Worm (Caenorhabditis elegans): ENCODE data around the gene wbp-11.

The wbp-11 gene

ce11 chrII:10174338-10174737 is 1.6 kb downstream of the wbp-11 start, which contains the start of gene F33H1.4 (continued):
- TF ChIP-seq mep-1 (tag; optimal IDR thresholded peaks at IDR 0.05) (no peak), sdz-12 (GFP tag; optimal IDR thresholded peaks at IDR 0.05) (no peak), daf-8 (GFP tag; IDR thresholded peaks at IDR 0.05) (no peak), nhr-76 (tag; optimal IDR thresholded peaks at IDR 0.05) (no peak), spr-1 (tag; optimal IDR thresholded peaks at IDR 0.05) (no peak), nhr-25 (tag; optimal IDR thresholded peaks at IDR 0.05; ENCODE audit: borderline replicate concordance, insufficient read depth) (no peak), T20F7.1 (GFP tag; optimal IDR thresholded peaks at IDR 0.05) (no peak), attf-4 (tag; optimal IDR thresholded peaks at IDR 0.05) (no peak), ama-1 (optimal IDR thresholded peaks at IDR 0.05) (peak; percentile 57), mxl-3 (GFP tag; optimal IDR thresholded peaks at IDR 0.05) (no peak), spr-3 (GFP tag; optimal IDR thresholded peaks at IDR 0.05) (no peak), lin-15B (tag; optimal IDR thresholded peaks at IDR 0.05) (no peak), unc-39 (tag; optimal IDR thresholded peaks at IDR 0.05) (no peak), madf-9 (GFP tag; conservative IDR thresholded peaks at IDR 0.05) (no peak), hmg-1.1 (GFP tag; IDR thresholded peaks at IDR 0.05) (peak; percentile 74), tra-1 (GFP tag; IDR thresholded peaks at IDR 0.05) (no peak), aly-2 (tag; optimal IDR thresholded peaks at IDR 0.05) (no peak), ctbp-1 (GFP tag; IDR thresholded peaks at IDR 0.05) (no peak), skn-1 (tag; optimal IDR thresholded peaks at IDR 0.05) (no peak), ces-1 (GFP tag; optimal IDR thresholded peaks at IDR 0.05) (no peak), F44E2.7 (GFP tag; IDR thresholded peaks at IDR 0.05) (no peak), hif-1 (tag; optimal IDR thresholded peaks at IDR 0.05) (no peak), gei-8 (GFP tag; optimal IDR thresholded peaks at IDR 0.05) (no peak), lin-29 (GFP tag; IDR thresholded peaks at IDR 0.05) (0 out of 2 replicates have a peak, but pooled peaks have one; percentile 19), egl-27 (tag; optimal IDR thresholded peaks at IDR 0.05) (no peak), cey-2 (tag; optimal IDR thresholded peaks at IDR 0.05; ENCODE audit: borderline replicate concordance, insufficient read depth) (no peak), zag-1 (tag; optimal IDR thresholded peaks at IDR 0.05) (no peak), daf-19 (GFP tag; conservative IDR thresholded peaks at IDR 0.05) (no peak), lir-3 (tag; optimal IDR thresholded peaks at IDR 0.05) (no peak), lsy-2 (tag; optimal IDR thresholded peaks at IDR 0.05) (peak; percentile 77 to 96), ztf-7 (tag; optimal IDR thresholded peaks at IDR 0.05) (no peak), zip-11 (GFP tag; IDR thresholded peaks at IDR 0.05) (no peak), zip-2 (tag; optimal IDR thresholded peaks at IDR 0.05) (no peak), ceh-82 (tag; optimal IDR thresholded peaks at IDR 0.05) (no peak), ceh-28 (tag; optimal IDR thresholded peaks at IDR 0.05) (peak; percentile 51), mdl-1 (tag; optimal IDR thresholded peaks at IDR 0.05) (no peak), fkh-10 (GFP tag; optimal IDR thresholded peaks at IDR 0.05) (peak; percentile 3), nhr-102 (tag; optimal IDR thresholded peaks at IDR 0.05) (no peak), F49E8.2 (tag; optimal IDR thresholded peaks at IDR 0.05; ENCODE audit: borderline replicate concordance) (peak; percentile 8), ZK337.2 (GFP tag; IDR thresholded peaks at IDR 0.05) (no peak), arid-1 (GFP tag; conservative IDR thresholded peaks at IDR 0.05) (peak; percentile 62; the same call in 1 of the 2 replicates), ztf-11 (tag; optimal IDR thresholded peaks at IDR 0.05) (no peak), Y5F2A.4 (GFP tag; optimal IDR thresholded peaks at IDR 0.05) (no peak), jun-1 (tag; optimal IDR thresholded peaks at IDR 0.05) (no peak), ceh-44 (GFP tag; IDR thresholded peaks at IDR 0.05) (no peak), pqm-1 (tag; optimal IDR thresholded peaks at IDR 0.05) (no peak), duxl-1 (tag; optimal IDR thresholded peaks at IDR 0.05; ENCODE audit: poor library complexity) (peak; percentile 44), lim-7 (GFP tag; IDR thresholded peaks at IDR 0.05) (no peak), php-3 (GFP tag; IDR thresholded peaks at IDR 0.05) (no peak), snpc-4 (tag; optimal IDR thresholded peaks at IDR 0.05) (no peak), snpc-1.2 (GFP tag; IDR thresholded peaks at IDR 0.05) (no peak), tag-97 (GFP tag; IDR thresholded peaks at IDR 0.05) (no peak)

All from whole organism, L4 larva.